Fruit fly (Drosophila melanogaster): Measurements from ENCODE around the gene zen2.

Gene zen2

dm6 chr3R:6744036-6744435 is at the start of gene zen2:
Gene zen2 (minus strand): TSS chr3R:6744136.
- TF ChIP-seq CG32121 (GFP tag; IDR thresholded peaks at IDR 0.05) (no peak), D1 (tag; optimal IDR thresholded peaks at IDR 0.05) (no peak), gl (tag; optimal IDR thresholded peaks at IDR 0.05) (no peak), fd96Ca (GFP tag; IDR thresholded peaks at IDR 0.05) (no peak), CG8301 (tag; optimal IDR thresholded peaks at IDR 0.05) (no peak), CG13204 (GFP tag; optimal IDR thresholded peaks at IDR 0.05) (no peak)

- TF ChIP-seq rn (GFP tag; IDR thresholded peaks at IDR 0.05) (no peak), CG8301 (tag; optimal IDR thresholded peaks at IDR 0.05) (no peak), fd96Ca (GFP tag; IDR thresholded peaks at IDR 0.05) (no peak; the same call in 2 of the 3 replicates), CG9948 (tag; optimal IDR thresholded peaks at IDR 0.05) (no peak), CG32121 (GFP tag; IDR thresholded peaks at IDR 0.05) (no peak), CG17806 (tag; optimal IDR thresholded peaks at IDR 0.05) (no peak), Snoo (tag; optimal IDR thresholded peaks at IDR 0.05) (peak; percentile 12), CG4496 (GFP tag; IDR thresholded peaks at IDR 0.05) (no peak), CG10348 (GFP tag; IDR thresholded peaks at IDR 0.05) (no peak), CG8159 (tag; optimal IDR thresholded peaks at IDR 0.05) (no peak), CG34367 (tag; optimal IDR thresholded peaks at IDR 0.05) (no peak), D1 (tag; optimal IDR thresholded peaks at IDR 0.05) (peak; percentile 23), CG12605 (GFP tag; IDR thresholded peaks at IDR 0.05) (no peak), CG15710 (tag; optimal IDR thresholded peaks at IDR 0.05) (no peak), gl (tag; optimal IDR thresholded peaks at IDR 0.05) (no peak)
Measured at dm6 chr3R:6791189-6791886, 47.4 kb upstream of the zen2 start, which contains the start of gene Dfd. Gene Dfd (plus strand): TSS chr3R:6791836.

dm6 chr3R:6780004-6780403 is 36.1 kb upstream of the zen2 start:
- TF ChIP-seq CG8159 (tag; optimal IDR thresholded peaks at IDR 0.05) (no peak), D1 (tag; optimal IDR thresholded peaks at IDR 0.05) (peak; percentile 60)

- TF ChIP-seq gl (tag; optimal IDR thresholded peaks at IDR 0.05) = no peak
- TF ChIP-seq Ets98B (GFP tag; IDR thresholded peaks at IDR 0.05) = no peak
- no peak for TF ChIP-seq CG8159 (tag; optimal IDR thresholded peaks at IDR 0.05)
- no peak for TF ChIP-seq Snoo (tag; optimal IDR thresholded peaks at IDR 0.05)
- TF ChIP-seq CG13204 (GFP tag; optimal IDR thresholded peaks at IDR 0.05) = no peak
- no peak for TF ChIP-seq CG32121 (GFP tag; IDR thresholded peaks at IDR 0.05)
- no peak for TF ChIP-seq CG34367 (tag; optimal IDR thresholded peaks at IDR 0.05)
- TF ChIP-seq CG9948 (tag; optimal IDR thresholded peaks at IDR 0.05) = no peak
- no peak for TF ChIP-seq CG17806 (tag; optimal IDR thresholded peaks at IDR 0.05)
- TF ChIP-seq CG10348 (GFP tag; IDR thresholded peaks at IDR 0.05) = no peak
- TF ChIP-seq Pif1A (GFP tag; optimal IDR thresholded peaks at IDR 0.05) = no peak
- TF ChIP-seq Pif1B (GFP tag; optimal IDR thresholded peaks at IDR 0.05) = no peak
- TF ChIP-seq CG14655 (GFP tag; optimal IDR thresholded peaks at IDR 0.05) = no peak
- TF ChIP-seq EcR (GFP tag; optimal IDR thresholded peaks at IDR 0.05) = no peak
- no peak for TF ChIP-seq fd96Ca (GFP tag; IDR thresholded peaks at IDR 0.05)
- no peak for TF ChIP-seq CG8301 (tag; optimal IDR thresholded peaks at IDR 0.05)
- TF ChIP-seq D1 (tag; optimal IDR thresholded peaks at IDR 0.05) = no peak
- no peak for TF ChIP-seq CG15710 (tag; optimal IDR thresholded peaks at IDR 0.05)
- TF ChIP-seq CG12605 (GFP tag; IDR thresholded peaks at IDR 0.05) = no peak
Measured at dm6 chr3R:6776797-6777196, 32.9 kb upstream of the zen2 start.

- TF ChIP-seq D1 (tag; optimal IDR thresholded peaks at IDR 0.05) (no peak), CG15710 (tag; optimal IDR thresholded peaks at IDR 0.05) (no peak), Snoo (tag; optimal IDR thresholded peaks at IDR 0.05) (no peak), CG10348 (GFP tag; IDR thresholded peaks at IDR 0.05) (no peak), CG13204 (GFP tag; optimal IDR thresholded peaks at IDR 0.05) (no peak), Pif1B (GFP tag; optimal IDR thresholded peaks at IDR 0.05) (no peak), CG14655 (GFP tag; optimal IDR thresholded peaks at IDR 0.05) (no peak), fd96Ca (GFP tag; IDR thresholded peaks at IDR 0.05) (no peak), CG17806 (tag; optimal IDR thresholded peaks at IDR 0.05) (no peak), rn (GFP tag; IDR thresholded peaks at IDR 0.05) (no peak)
Measured at dm6 chr3R:6771797-6772196, 27.9 kb upstream of the zen2 start.

- peak; percentile 58 for TF ChIP-seq D1 (tag; optimal IDR thresholded peaks at IDR 0.05)
- TF ChIP-seq EcR (GFP tag; optimal IDR thresholded peaks at IDR 0.05) = no peak
Measured at dm6 chr3R:6768256-6768655, 24.3 kb upstream of the zen2 start.

dm6 chr3R:6766928-6767327 is 23.0 kb upstream of the zen2 start:
- TF ChIP-seq CG32121 (GFP tag; IDR thresholded peaks at IDR 0.05) = no peak
- TF ChIP-seq CG9948 (tag; optimal IDR thresholded peaks at IDR 0.05) = no peak
- no peak for TF ChIP-seq CG4496 (GFP tag; IDR thresholded peaks at IDR 0.05)
- no peak for TF ChIP-seq D1 (tag; optimal IDR thresholded peaks at IDR 0.05)
- no peak for TF ChIP-seq CG17806 (tag; optimal IDR thresholded peaks at IDR 0.05)

All from whole organism, pupa.